Worm (Caenorhabditis elegans) whole organism, L2 larva: ENCODE measurements around the gene chtb-1.

Experiments used
- lsy-2 ChIP-seq, 2 experiments: fragments of 150-350 bp in 1 of 2; sonication (generic microtip) in 1 of 2; optimal IDR thresholded peaks; 2 replicates each; lab custom pipeline; 2014 to 2017; ENCODE audit warnings: missing biosample characterization in 2 of 2, missing genetic modification characterization in 2 of 2
- nhr-237 ChIP-seq: fragments of 150-350 bp; optimal IDR thresholded peaks from 2 replicates; lab custom pipeline; 2014; ENCODE audit warnings: missing biosample characterization, missing genetic modification characterization
- nhr-25 ChIP-seq: fragments of 150-350 bp; sonication (generic microtip); optimal IDR thresholded peaks from 3 replicates; lab custom pipeline; 2014; ENCODE audit warnings: missing biosample characterization, missing genetic modification characterization
- skn-1 ChIP-seq: sonication (generic microtip); optimal IDR thresholded peaks from 2 replicates; lab custom pipeline; 2017; ENCODE audit warnings: missing biosample characterization, missing genetic modification characterization

- no peak for TF ChIP-seq nhr-237 (tag; lab: Kevin White, UChicago)
- no peak for TF ChIP-seq nhr-25 (tag; lab: Kevin White, UChicago)
- TF ChIP-seq skn-1 (tag; lab: Kevin White, UChicago): no peak
- no peak for TF ChIP-seq lsy-2 (tag; optimal IDR thresholded peaks at IDR 0.05; lab: Kevin White, UChicago)
Measured at ce11 chrIII:9366376-9366775, 11.1 kb upstream of the chtb-1 start.
